Fruit fly (Drosophila melanogaster) whole organism: ENCODE measurements around the gene CG31436.

ENCODE experiments used
- CG8478 ChIP-seq: fragments of >200 bp; optimal IDR thresholded peaks from 2 replicates; lab custom pipeline; 2018; ENCODE audit warnings: inconsistent platforms
- Dll ChIP-seq: fragments of >200 bp; optimal IDR thresholded peaks from 2 replicates; lab custom pipeline; 2017
- psq ChIP-seq: fragments of >200 bp; optimal IDR thresholded peaks from 2 replicates; lab custom pipeline; 2017

DNA sequence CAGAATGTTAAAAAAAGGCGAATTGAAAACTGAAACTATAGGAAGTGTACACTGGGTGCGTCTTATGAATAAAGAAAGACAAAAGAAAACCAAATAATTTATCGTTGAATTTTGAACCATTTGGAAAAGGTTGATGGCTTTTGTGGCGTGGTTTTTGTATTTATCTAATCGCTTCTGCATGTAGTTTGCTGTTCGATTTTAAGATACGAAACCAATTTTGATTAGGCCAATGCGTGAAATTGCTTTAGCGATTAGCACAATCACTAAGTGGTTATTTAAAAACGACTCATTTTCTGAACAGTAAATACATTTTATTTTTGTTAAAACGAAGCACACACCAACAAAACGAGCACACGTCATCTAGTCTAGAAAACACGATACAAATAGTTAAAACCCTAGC is 43.3 kb upstream of the CG31436 start:
- TF ChIP-seq psq (lab: Kevin White, UChicago): no peak
- no peak for TF ChIP-seq Dll (lab: Kevin White, UChicago)
- no peak for TF ChIP-seq CG8478 (lab: Kevin White, UChicago)
